Worm (Caenorhabditis elegans): Measurements from ENCODE around the gene ZK512.11.
A peak's percentile ranks its signal among the peaks of the same experiment; 100 is the strongest.

The ZK512.11 gene

DNA sequence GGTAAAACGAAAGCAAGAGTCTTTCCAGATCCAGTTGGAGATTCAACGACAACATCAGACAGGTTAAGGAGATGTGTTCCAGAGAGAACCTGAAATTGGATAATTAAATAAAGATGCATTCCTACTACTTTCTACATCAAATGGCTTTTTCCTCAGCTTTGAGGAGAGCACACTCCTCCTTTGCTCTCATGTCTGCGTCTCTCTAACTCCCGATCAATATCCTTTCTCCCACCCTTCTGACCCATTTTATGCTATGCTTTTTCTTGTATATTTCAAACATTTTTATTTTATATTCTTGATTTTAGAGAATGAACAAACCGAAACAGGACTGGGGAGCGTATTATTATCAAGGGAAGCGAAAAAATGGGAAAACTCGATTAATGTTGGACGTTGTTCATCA lies at the start of gene ZK512.11:
ZK512.11 (plus strand) TSS at position 301 of the 400 bp plus-strand sequence.
- no peak for TF ChIP-seq cnd-1 (tag; optimal IDR thresholded peaks at IDR 0.05)
- TF ChIP-seq ces-1 (GFP tag; optimal IDR thresholded peaks at IDR 0.05) = peak; percentile 74

ce11 chrIII:9101212-9101611 lies 42.8 kb upstream of the ZK512.11 start, which contains the start of gene ZK507.1:
ZK507.1 (minus strand) TSS chrIII:9101312.
- TF ChIP-seq sptf-1 (tag; optimal IDR thresholded peaks at IDR 0.05) (no peak), mep-1 (tag; optimal IDR thresholded peaks at IDR 0.05) (no peak), ces-1 (GFP tag; optimal IDR thresholded peaks at IDR 0.05) (no peak), blmp-1 (tag; optimal IDR thresholded peaks at IDR 0.05) (no peak), hlh-1 (tag; optimal IDR thresholded peaks at IDR 0.05) (no peak), drap-1 (GFP tag; optimal IDR thresholded peaks at IDR 0.05) (no peak), nhr-12 (tag; optimal IDR thresholded peaks at IDR 0.05) (no peak), ceh-39 (tag; optimal IDR thresholded peaks at IDR 0.05) (no peak), lin-13 (tag; optimal IDR thresholded peaks at IDR 0.05) (no peak), tbx-8 (GFP tag; optimal IDR thresholded peaks at IDR 0.05) (no peak), unc-62 (GFP tag; optimal IDR thresholded peaks at IDR 0.05) (no peak), ztf-11 (tag; optimal IDR thresholded peaks at IDR 0.05) (no peak), mab-5 (tag; optimal IDR thresholded peaks at IDR 0.05) (no peak), ceh-43 (GFP tag; optimal IDR thresholded peaks at IDR 0.05) (no peak), nhr-2 (tag; optimal IDR thresholded peaks at IDR 0.05) (no peak), lin-32 (GFP tag; optimal IDR thresholded peaks at IDR 0.05) (no peak), snpc-4 (tag; optimal IDR thresholded peaks at IDR 0.05) (no peak), unc-120 (tag; optimal IDR thresholded peaks at IDR 0.05; ENCODE audit: poor library complexity, severe bottlenecking) (no peak), nhr-76 (tag; optimal IDR thresholded peaks at IDR 0.05) (no peak)

DNA sequence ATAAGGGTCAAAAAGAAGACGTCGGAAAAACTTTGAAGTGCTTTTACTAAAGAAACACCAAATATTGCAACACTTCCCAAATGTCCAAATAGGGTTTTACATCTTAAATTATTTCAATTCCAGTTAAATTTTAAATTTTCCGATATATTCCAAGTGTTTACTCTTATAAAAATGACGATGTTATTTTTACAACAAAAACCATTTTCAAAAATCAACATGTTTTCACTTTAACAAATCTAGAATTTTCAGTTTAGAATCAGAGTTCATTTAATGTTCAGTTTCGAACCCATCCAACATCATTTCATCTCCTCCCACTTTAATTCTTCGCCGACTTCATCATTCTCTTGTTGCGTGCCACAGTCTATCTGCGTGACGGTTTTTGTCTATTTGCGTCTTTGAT lies 40.4 kb upstream of the ZK512.11 start, which contains the start of gene dos-1:
dos-1 (plus strand) TSS at position 301 of the 400 bp plus-strand sequence.
- TF ChIP-seq lsy-2 (tag; optimal IDR thresholded peaks at IDR 0.05) = no peak
- TF ChIP-seq lin-13 (tag; optimal IDR thresholded peaks at IDR 0.05) = no peak

- TF ChIP-seq drap-1 (GFP tag; optimal IDR thresholded peaks at IDR 0.05) (peak; percentile 69), sem-2 (GFP tag; optimal IDR thresholded peaks at IDR 0.05) (peak; percentile 71), lin-32 (GFP tag; optimal IDR thresholded peaks at IDR 0.05) (no peak), nhr-76 (tag; optimal IDR thresholded peaks at IDR 0.05) (no peak), bed-3 (GFP tag; optimal IDR thresholded peaks at IDR 0.05) (no peak), hlh-1 (tag; optimal IDR thresholded peaks at IDR 0.05) (no peak), zip-8 (tag; optimal IDR thresholded peaks at IDR 0.05) (no peak), elt-3 (tag; optimal IDR thresholded peaks at IDR 0.05) (no peak), tbx-8 (GFP tag; optimal IDR thresholded peaks at IDR 0.05) (peak; percentile 58), unc-62 (GFP tag; optimal IDR thresholded peaks at IDR 0.05) (no peak), ceh-43 (GFP tag; optimal IDR thresholded peaks at IDR 0.05) (peak; percentile 18), mab-5 (tag; optimal IDR thresholded peaks at IDR 0.05) (no peak), cnd-1 (tag; optimal IDR thresholded peaks at IDR 0.05) (peak; percentile 79), mep-1 (tag; optimal IDR thresholded peaks at IDR 0.05) (no peak), unc-120 (tag; optimal IDR thresholded peaks at IDR 0.05; ENCODE audit: poor library complexity, severe bottlenecking) (peak; percentile 20), lin-13 (tag; optimal IDR thresholded peaks at IDR 0.05) (no peak), ham-2 (GFP tag; optimal IDR thresholded peaks at IDR 0.05) (peak; percentile 41), snpc-4 (tag; optimal IDR thresholded peaks at IDR 0.05) (no peak), nhr-12 (tag; optimal IDR thresholded peaks at IDR 0.05) (no peak), ztf-11 (tag; optimal IDR thresholded peaks at IDR 0.05) (no peak), nhr-28 (tag; optimal IDR thresholded peaks at IDR 0.05) (no peak), flh-1 (GFP tag; optimal IDR thresholded peaks at IDR 0.05) (peak; percentile 6), M03D4.4 (tag; optimal IDR thresholded peaks at IDR 0.05) (peak; percentile 74), ceh-83 (GFP tag; optimal IDR thresholded peaks at IDR 0.05) (peak; percentile 20), mls-2 (tag; optimal IDR thresholded peaks at IDR 0.05) (no peak), ceh-39 (tag; optimal IDR thresholded peaks at IDR 0.05) (no peak)
Observed at ce11 chrIII:9104060-9104459, 40.0 kb upstream of the ZK512.11 start.

DNA sequence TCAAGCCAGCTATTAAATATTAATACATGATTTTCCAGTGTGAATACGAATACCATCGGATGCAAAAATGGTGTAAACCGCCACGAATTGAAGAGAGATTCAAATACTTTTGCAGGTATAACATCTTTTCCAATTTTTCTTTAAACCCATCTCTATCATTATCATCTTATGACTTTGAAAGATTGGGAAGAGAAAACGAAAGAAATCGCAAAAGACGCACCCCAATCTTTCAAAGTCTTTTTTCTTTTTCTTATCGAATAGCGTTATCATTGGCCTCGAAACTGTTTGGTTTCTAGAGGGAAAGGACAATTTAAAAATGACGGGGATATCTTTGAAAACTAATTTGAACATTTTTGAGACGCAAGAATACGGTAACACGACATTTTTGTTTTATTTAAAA lies 38.4 kb upstream of the ZK512.11 start:
- TF ChIP-seq zip-8 (tag; optimal IDR thresholded peaks at IDR 0.05) = no peak
- TF ChIP-seq mab-5 (tag; optimal IDR thresholded peaks at IDR 0.05) = no peak
- TF ChIP-seq ces-1 (GFP tag; optimal IDR thresholded peaks at IDR 0.05) = no peak
- no peak for TF ChIP-seq cnd-1 (tag; optimal IDR thresholded peaks at IDR 0.05)
